Fruit fly (Drosophila melanogaster): ENCODE measurements around the gene CG45263.

DNA sequence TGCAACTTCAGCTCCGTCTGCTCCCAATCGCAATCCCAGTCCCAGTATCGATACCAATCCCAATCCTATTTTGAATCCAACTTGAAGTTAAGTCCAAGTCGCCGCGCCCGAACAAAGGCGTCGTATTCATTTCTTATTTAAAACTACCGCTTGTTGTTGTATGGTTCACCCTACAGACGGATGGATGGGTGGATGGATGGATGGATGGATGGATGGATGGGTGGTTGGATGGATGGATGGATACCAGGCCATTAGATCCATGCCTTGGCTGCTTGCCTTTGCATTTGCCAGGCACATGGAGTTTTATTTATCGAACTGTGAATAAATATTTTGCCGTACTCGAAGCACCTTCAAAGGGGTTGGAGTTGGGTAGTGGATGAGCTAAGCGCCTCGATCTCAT is 28.5 kb downstream of the CG45263 start:
- TF ChIP-seq CG8478 (optimal IDR thresholded peaks at IDR 0.05): no peak
- no peak for TF ChIP-seq pan (optimal IDR thresholded peaks at IDR 0.05)
- no peak for TF ChIP-seq psq (optimal IDR thresholded peaks at IDR 0.05)
- no peak for TF ChIP-seq usp (GFP tag; optimal IDR thresholded peaks at IDR 0.05)
- TF ChIP-seq EcR (GFP tag; optimal IDR thresholded peaks at IDR 0.05): no peak
- no peak for TF ChIP-seq Dll (optimal IDR thresholded peaks at IDR 0.05)
